Worm (Caenorhabditis elegans) whole organism, early embryonic: ENCODE data around the gene npr-41.

Source experiments
- B0310.2 ChIP-seq: sonication (generic microtip); optimal IDR thresholded peaks from 2 replicates; lab custom pipeline; 2016; ENCODE audit warnings: mild to moderate bottlenecking, missing genetic modification characterization, missing compliant biosample characterization
- F13C5.2 ChIP-seq: sonication (generic microtip); optimal IDR thresholded peaks from 2 replicates; lab custom pipeline; 2017; ENCODE audit warnings: mild to moderate bottlenecking, missing genetic modification characterization, inconsistent platforms, missing compliant biosample characterization
- aly-1 ChIP-seq: sonication (generic microtip); optimal IDR thresholded peaks from 2 replicates; lab custom pipeline; 2016; ENCODE audit warnings: missing genetic modification characterization, missing compliant biosample characterization
- ama-1 ChIP-seq: fragments of 150-350 bp; optimal IDR thresholded peaks from 2 replicates; lab custom pipeline; 2014
- ceh-13 ChIP-seq: fragments of 200-800 bp; sonication (Bioruptor generic); optimal IDR thresholded peaks from 2 replicates; lab custom pipeline; 2018; ENCODE audit warnings: mild to moderate bottlenecking, missing genetic modification characterization, missing compliant biosample characterization
- ceh-36 ChIP-seq: sonication (generic microtip); optimal IDR thresholded peaks from 2 replicates; lab custom pipeline; 2016; ENCODE audit warnings: missing genetic modification characterization, inconsistent platforms, missing compliant biosample characterization
- ets-7 ChIP-seq: sonication (generic microtip); optimal IDR thresholded peaks from 2 replicates; lab custom pipeline; 2016; ENCODE audit warnings: missing genotype, missing genetic modification characterization, missing compliant biosample characterization
- flt-1 ChIP-seq: fragments of 200-800 bp; sonication (Bioruptor generic); IDR thresholded peaks from 2 replicates; pipeline ENCODE4 v1.3.6; 2022; ENCODE audit warnings: missing genetic modification characterization, missing compliant biosample characterization
- hmbx-1 ChIP-seq: sonication (generic microtip); optimal IDR thresholded peaks from 2 replicates; lab custom pipeline; 2016; ENCODE audit warnings: mild to moderate bottlenecking, missing genetic modification characterization, missing compliant biosample characterization
- hmg-4 ChIP-seq: fragments of 200-800 bp; sonication (Bioruptor generic); optimal IDR thresholded peaks from 2 replicates; lab custom pipeline; 2018; ENCODE audit warnings: mild to moderate bottlenecking, missing genetic modification characterization, missing compliant biosample characterization
- hnd-1 ChIP-seq: sonication (generic microtip); optimal IDR thresholded peaks from 2 replicates; lab custom pipeline; 2016; ENCODE audit warnings: missing genetic modification characterization, missing compliant biosample characterization
- pes-1 ChIP-seq: fragments of 200-800 bp; sonication (Bioruptor generic); IDR thresholded peaks from 2 replicates; pipeline ENCODE4 v1.3.6; 2022; ENCODE audit warnings: missing genetic modification reagents, missing genetic modification characterization, missing compliant biosample characterization
- scrt-1 ChIP-seq: fragments of 200-800 bp; sonication (Bioruptor generic); IDR thresholded peaks from 2 replicates; pipeline ENCODE4 v1.3.6; 2022; ENCODE audit warnings: missing genetic modification characterization, missing compliant biosample characterization
- sea-1 ChIP-seq: fragments of 200-800 bp; sonication (Bioruptor generic); conservative IDR thresholded peaks from 2 replicates; pipeline ENCODE4 v1.3.6; 2022; ENCODE audit warnings: missing genetic modification characterization, missing compliant biosample characterization
- tbx-11 ChIP-seq: fragments of 200-800 bp; sonication (Bioruptor generic); IDR thresholded peaks from 2 replicates; pipeline ENCODE4 v1.3.6; 2022; ENCODE audit warnings: missing genetic modification characterization, missing compliant biosample characterization
- tbx-37 ChIP-seq: fragments of 200-800 bp; sonication (Bioruptor generic); conservative IDR thresholded peaks from 2 replicates; pipeline ENCODE4 v1.3.6; 2022; ENCODE audit warnings: missing genetic modification reagents, missing genetic modification characterization, missing compliant biosample characterization
- tra-4 ChIP-seq: sonication (generic microtip); optimal IDR thresholded peaks from 2 replicates; lab custom pipeline; 2017; ENCODE audit warnings: missing genetic modification characterization, missing compliant biosample characterization

Gene npr-41

ce11 chrII:11492843-11493242 is 17.6 kb upstream of the npr-41 start, which contains the start of gene hacl-1:
hacl-1 (minus strand) TSS chrII:11492963.
- TF ChIP-seq ama-1 (lab: Kevin White, UChicago): no peak
- TF ChIP-seq tbx-37 (GFP tag; lab: Robert Waterston, UW): no peak
- TF ChIP-seq pes-1 (GFP tag; lab: Robert Waterston, UW): no peak
- TF ChIP-seq ceh-13 (GFP tag; lab: Kevin White, UChicago): no peak
- no peak for TF ChIP-seq tra-4 (tag; lab: Kevin White, UChicago)
- no peak for TF ChIP-seq scrt-1
- TF ChIP-seq F13C5.2 (tag; lab: Kevin White, UChicago): no peak
- no peak for TF ChIP-seq sea-1 (GFP tag; lab: Robert Waterston, UW)
- no peak for TF ChIP-seq ceh-36
- TF ChIP-seq hmbx-1: no peak
- TF ChIP-seq B0310.2 (tag; lab: Kevin White, UChicago): no peak
- TF ChIP-seq tbx-11 (GFP tag; lab: Robert Waterston, UW): no peak
- TF ChIP-seq hnd-1 (tag; lab: Kevin White, UChicago): no peak

ce11 chrII:11495307-11495706 is 15.2 kb upstream of the npr-41 start, which contains the start of the genes ooc-3 and B0334.4:
ooc-3 (minus strand) TSS chrII:11495321.
B0334.4 (plus strand) TSS chrII:11495692.
- TF ChIP-seq tbx-37 (GFP tag; lab: Robert Waterston, UW): no peak
- TF ChIP-seq ceh-13 (GFP tag; lab: Kevin White, UChicago): no peak
- TF ChIP-seq scrt-1: no peak
- no peak for TF ChIP-seq B0310.2 (tag; lab: Kevin White, UChicago)
- no peak for TF ChIP-seq tra-4 (tag; lab: Kevin White, UChicago)
- TF ChIP-seq sea-1 (GFP tag; lab: Robert Waterston, UW): no peak

DNA sequence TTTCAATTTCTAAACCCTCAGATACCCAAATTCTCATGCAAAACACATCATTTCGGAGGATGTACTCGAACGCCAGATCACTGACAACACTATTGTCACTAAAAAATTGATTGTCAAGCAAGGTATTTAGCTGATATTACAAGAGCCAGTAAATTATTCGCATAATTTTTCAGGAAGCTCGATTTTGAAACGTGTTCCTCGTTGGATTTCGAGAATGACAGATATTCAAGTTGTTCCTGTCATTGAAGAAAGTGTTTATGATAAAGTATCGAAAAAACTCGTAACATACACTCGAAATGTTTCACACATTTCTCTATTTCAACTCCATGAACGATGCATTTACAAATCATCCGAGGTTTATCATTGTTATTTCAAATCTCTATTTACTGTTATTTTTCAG is 14.7 kb upstream of the npr-41 start:
- TF ChIP-seq ceh-13 (GFP tag; lab: Kevin White, UChicago) (no peak), ets-7 (tag; lab: Kevin White, UChicago) (no peak), tra-4 (tag; lab: Kevin White, UChicago) (no peak), sea-1 (GFP tag; lab: Robert Waterston, UW) (no peak), tbx-37 (GFP tag; lab: Robert Waterston, UW) (no peak), flt-1 (GFP tag; lab: Robert Waterston, UW) (no peak), ama-1 (lab: Kevin White, UChicago) (no peak), tbx-11 (GFP tag; lab: Robert Waterston, UW) (no peak), pes-1 (GFP tag; lab: Robert Waterston, UW) (no peak), B0310.2 (tag; lab: Kevin White, UChicago) (no peak), hmbx-1 (no peak), ceh-36 (no peak)

ce11 chrII:11496767-11497166 is 13.7 kb upstream of the npr-41 start, which contains the start of gene emc-5:
emc-5 (plus strand) TSS chrII:11496780.
- no peak for TF ChIP-seq tra-4 (tag; lab: Kevin White, UChicago)
- no peak for TF ChIP-seq sea-1 (GFP tag; lab: Robert Waterston, UW)
- no peak for TF ChIP-seq pes-1 (GFP tag; lab: Robert Waterston, UW)
- TF ChIP-seq tbx-37 (GFP tag; lab: Robert Waterston, UW): no peak
- no peak for TF ChIP-seq B0310.2 (tag; lab: Kevin White, UChicago)
- no peak for TF ChIP-seq scrt-1
- TF ChIP-seq aly-1 (tag; lab: Kevin White, UChicago): no peak
- no peak for TF ChIP-seq hmbx-1
- no peak for TF ChIP-seq ceh-36

DNA sequence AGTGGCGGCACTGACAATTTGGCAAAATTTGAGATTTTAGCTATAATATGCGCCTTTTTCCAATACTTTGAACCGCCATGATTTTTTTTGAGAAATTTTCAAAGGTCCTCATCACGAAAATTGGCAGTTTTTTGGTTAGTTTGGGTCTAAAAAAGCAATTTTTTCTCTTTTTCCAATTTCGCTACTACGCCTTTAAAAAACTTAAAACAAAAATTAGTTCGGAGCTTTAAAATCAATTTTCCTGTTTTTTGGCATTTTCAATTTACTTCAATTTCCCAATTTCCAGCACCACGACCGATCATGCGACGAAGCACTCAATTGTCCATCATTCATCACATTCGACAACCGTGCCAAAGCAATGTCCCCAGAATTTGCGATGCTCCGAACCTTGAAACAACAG is 13.1 kb upstream of the npr-41 start, which contains the start of gene B0334.5:
Gene B0334.5 (plus strand): TSS at position 301 of the 400 bp plus-strand sequence.
- TF ChIP-seq ceh-36 (no peak), hmg-4 (GFP tag; lab: Kevin White, UChicago) (no peak), ama-1 (lab: Kevin White, UChicago) (no peak), ets-7 (tag; lab: Kevin White, UChicago) (no peak), pes-1 (GFP tag; lab: Robert Waterston, UW) (no peak), F13C5.2 (tag; lab: Kevin White, UChicago) (no peak), scrt-1 (no peak), tra-4 (tag; lab: Kevin White, UChicago) (no peak), ceh-13 (GFP tag; lab: Kevin White, UChicago) (no peak), tbx-11 (GFP tag; lab: Robert Waterston, UW) (no peak), sea-1 (GFP tag; lab: Robert Waterston, UW) (no peak), hmbx-1 (no peak)

- TF ChIP-seq tra-4 (tag; lab: Kevin White, UChicago): no peak
- no peak for TF ChIP-seq tbx-37 (GFP tag; lab: Robert Waterston, UW)
- no peak for TF ChIP-seq ceh-13 (GFP tag; lab: Kevin White, UChicago)
- no peak for TF ChIP-seq ama-1 (lab: Kevin White, UChicago)
- TF ChIP-seq B0310.2 (tag; lab: Kevin White, UChicago): no peak
- TF ChIP-seq tbx-11 (GFP tag; lab: Robert Waterston, UW): no peak
- TF ChIP-seq ceh-36: no peak
- no peak for TF ChIP-seq scrt-1
- TF ChIP-seq flt-1 (GFP tag; lab: Robert Waterston, UW): no peak
- TF ChIP-seq sea-1 (GFP tag; lab: Robert Waterston, UW): no peak
- TF ChIP-seq ets-7 (tag; lab: Kevin White, UChicago): no peak
Observed at ce11 chrII:11500198-11500597, 10.3 kb upstream of the npr-41 start, which contains the start of gene B0334.20. B0334.20 (minus strand) TSS chrII:11500459.

- TF ChIP-seq pes-1 (GFP tag; lab: Robert Waterston, UW) (no peak), hnd-1 (tag; lab: Kevin White, UChicago) (no peak), tbx-11 (GFP tag; lab: Robert Waterston, UW) (no peak), tbx-37 (GFP tag; lab: Robert Waterston, UW) (no peak), tra-4 (tag; lab: Kevin White, UChicago) (no peak), hmg-4 (GFP tag; lab: Kevin White, UChicago) (no peak), ama-1 (lab: Kevin White, UChicago) (no peak), flt-1 (GFP tag; lab: Robert Waterston, UW) (no peak), hmbx-1 (no peak), F13C5.2 (tag; lab: Kevin White, UChicago) (no peak), sea-1 (GFP tag; lab: Robert Waterston, UW) (no peak), ceh-36 (no peak), scrt-1 (no peak)
Observed at ce11 chrII:11501956-11502355, 8.5 kb upstream of the npr-41 start.
